Worm (Caenorhabditis elegans): ENCODE data around the gene daf-22.

- TF ChIP-seq tra-4 (tag; optimal IDR thresholded peaks at IDR 0.05) (no peak), scrt-1 (GFP tag; IDR thresholded peaks at IDR 0.05) (no peak), hmbx-1 (tag; optimal IDR thresholded peaks at IDR 0.05) (no peak), ama-1 (optimal IDR thresholded peaks at IDR 0.05) (no peak)
Observed at ce11 chrII:12406394-12406793, 19.1 kb downstream of the daf-22 start, which contains the start of gene sre-30.

Measured in whole organism, early embryonic.